Worm (Caenorhabditis elegans) whole organism, L4/young adult: ENCODE data around the gene ugt-41.

ENCODE experiments used
- W03F9.2 ChIP-seq: fragments of 150-350 bp; optimal IDR thresholded peaks from 2 replicates; lab custom pipeline; 2014; ENCODE audit warnings: missing biosample characterization, missing genetic modification characterization
- him-1 ChIP-seq: sonication (generic microtip); optimal IDR thresholded peaks from 2 replicates; lab custom pipeline; 2016; ENCODE audit warnings: missing genotype, missing genetic modification reagents, missing genetic modification characterization, missing compliant biosample characterization

DNA sequence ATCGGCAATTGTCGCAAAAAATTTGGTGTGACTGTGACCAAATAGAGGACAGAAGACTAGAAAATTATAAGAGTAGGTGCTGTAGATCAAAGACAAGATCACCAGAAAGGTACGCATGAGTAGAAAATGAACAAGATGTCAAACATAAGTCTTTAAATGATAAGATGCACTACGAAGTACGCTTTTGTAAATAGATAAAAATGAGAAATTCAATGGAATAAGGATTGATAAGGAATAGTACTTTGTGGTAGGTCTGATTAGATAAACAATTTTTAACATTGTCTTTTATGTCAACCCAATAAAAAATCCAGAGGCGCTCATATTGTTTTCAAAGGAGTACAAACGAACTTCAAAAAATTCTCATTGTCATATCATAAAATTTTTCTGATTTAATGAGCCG is 12.8 kb downstream of the ugt-41 start, which contains the start of gene F10D2.8:
- TF ChIP-seq W03F9.2: no peak
- TF ChIP-seq him-1 (tag; lab: Kevin White, UChicago): no peak
